Fruit fly (Drosophila melanogaster) Kc167 (cell line): ENCODE results near the gene corolla.

Experiments used
- Myc ChIP-seq: fragments of >200 bp; optimal IDR thresholded peaks from 2 replicates; lab custom pipeline; 2017; ENCODE audit warnings: missing external identifiers
- Sin3A ChIP-seq: fragments of >200 bp; optimal IDR thresholded peaks from 2 replicates; lab custom pipeline; 2018; ENCODE audit warnings: missing external identifiers
- h ChIP-seq: fragments of >200 bp; optimal IDR thresholded peaks from 3 replicates; lab custom pipeline; 2018; ENCODE audit warnings: missing external identifiers
- insv ChIP-seq: fragments of >200 bp; optimal IDR thresholded peaks from 3 replicates; lab custom pipeline; 2018; ENCODE audit warnings: missing external identifiers
- psq ChIP-seq: fragments of >200 bp; optimal IDR thresholded peaks from 2 replicates; lab custom pipeline; 2017; ENCODE audit warnings: missing external identifiers
- ttk ChIP-seq: sonication (Bioruptor generic); optimal IDR thresholded peaks from 2 replicates; lab custom pipeline; 2017; ENCODE audit warnings: missing external identifiers

DNA sequence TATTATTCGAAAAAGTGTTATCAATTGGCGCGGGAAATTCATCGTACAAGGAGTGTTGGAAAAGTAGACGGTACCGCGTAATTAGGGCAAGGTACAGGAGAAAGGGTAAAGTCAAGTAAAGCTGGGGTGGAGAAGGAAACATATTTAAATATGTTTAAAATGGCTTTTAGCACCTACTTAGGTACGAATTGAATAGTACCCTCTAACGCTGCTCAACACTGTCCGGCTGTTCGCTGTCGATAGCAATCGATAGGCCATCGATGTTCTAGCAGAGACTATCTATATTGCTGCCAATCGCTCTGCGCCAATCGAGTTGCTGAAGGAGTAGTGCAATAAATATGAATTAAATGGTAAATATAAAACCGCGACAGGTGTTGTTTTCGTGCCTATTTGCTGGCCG is 32.5 kb downstream of the corolla start, which contains the start of gene X11L:
- no peak for TF ChIP-seq h
- TF ChIP-seq insv (lab: Kevin White, UChicago): no peak
- no peak for TF ChIP-seq psq (lab: Kevin White, UChicago)
- TF ChIP-seq ttk (lab: Kevin White, UChicago): no peak
- TF ChIP-seq Myc: no peak
- TF ChIP-seq Sin3A (lab: Kevin White, UChicago): no peak
